Worm (Caenorhabditis elegans) whole organism, L4 larva: Measurements from ENCODE around the gene abcf-2.

ENCODE experiments used
- R02D3.7 ChIP-seq: fragments of 150-350 bp; sonication (generic microtip); optimal IDR thresholded peaks from 3 replicates; lab custom pipeline; 2014; ENCODE audit warnings: missing biosample characterization, missing genetic modification characterization
- ceh-20 ChIP-seq: fragments of 200-800 bp; sonication (Bioruptor generic); IDR thresholded peaks from 2 replicates; pipeline ENCODE4 v1.3.6; 2022; ENCODE audit warnings: missing genetic modification reagents, missing genetic modification characterization, missing compliant biosample characterization
- ceh-82 ChIP-seq: sonication (generic microtip); optimal IDR thresholded peaks from 2 replicates; lab custom pipeline; 2017; ENCODE audit warnings: missing biosample characterization, missing genetic modification characterization
- mes-2 ChIP-seq: sonication (generic microtip); optimal IDR thresholded peaks from 2 replicates; lab custom pipeline; 2016; ENCODE audit warnings: missing genotype, mild to moderate bottlenecking, missing genetic modification characterization, missing compliant biosample characterization; ENCODE audit not compliant: poor library complexity, severe bottlenecking
- nhr-11 ChIP-seq: fragments of 150-350 bp; optimal IDR thresholded peaks from 2 replicates; lab custom pipeline; 2014; ENCODE audit warnings: missing biosample characterization, missing genetic modification characterization
- pha-4 ChIP-seq, 2 experiments: fragments of 150-350 bp in 1 of 2; fragments of 200-800 bp in 1 of 2; sonication (Bioruptor generic) in 1 of 2; IDR thresholded peaks in 1 of 2; optimal IDR thresholded peaks in 1 of 2; 2 replicates each; pipeline versions ENCODE4 v1.3.6 to Lab custom; 2014 to 2022; ENCODE audit warnings: missing genetic modification characterization in 2 of 2, missing genetic modification reagents in 2 of 2, missing biosample characterization in 1 of 2, missing compliant biosample characterization in 1 of 2

ce11 chrIII:13501599-13501998, 39.6 kb upstream of the abcf-2 start, which contains the start of gene T28A8.5:
- TF ChIP-seq mes-2 (tag; lab: Kevin White, UChicago): no peak
- TF ChIP-seq ceh-20 (GFP tag; lab: Robert Waterston, UW): no peak
- TF ChIP-seq ceh-82 (tag; lab: Kevin White, UChicago): no peak
- no peak for TF ChIP-seq nhr-11 (tag; lab: Kevin White, UChicago)
- no peak for TF ChIP-seq pha-4 (GFP tag; IDR thresholded peaks at IDR 0.05; lab: Robert Waterston, UW)
- TF ChIP-seq pha-4 (tag; optimal IDR thresholded peaks at IDR 0.05; lab: Kevin White, UChicago): no peak
- no peak for TF ChIP-seq R02D3.7 (tag; lab: Kevin White, UChicago)
